Fruit fly (Drosophila melanogaster) whole organism, embryonic: ENCODE data around the gene CG42869.

Source experiments
- Ada2b ChIP-seq: fragments of 200-800 bp; sonication (Bioruptor generic); IDR thresholded peaks from 2 replicates; pipeline ENCODE4 v1.3.6; 2022; ENCODE audit warnings: missing biosample characterization, missing genetic modification characterization
- Bdp1 ChIP-seq: fragments of 200-800 bp; sonication (Bioruptor generic); optimal IDR thresholded peaks from 3 replicates; lab custom pipeline; 2016; ENCODE audit warnings: missing biosample characterization, missing genetic modification characterization
- CG10366 ChIP-seq: fragments of 200-800 bp; sonication (Bioruptor generic); IDR thresholded peaks from 2 replicates; pipeline ENCODE4 v1.3.6; 2022; ENCODE audit warnings: missing biosample characterization, missing genetic modification characterization
- CG11723 ChIP-seq: fragments of 200-800 bp; sonication (Bioruptor generic); optimal IDR thresholded peaks from 2 replicates; lab custom pipeline; 2017; ENCODE audit warnings: missing biosample characterization, mild to moderate bottlenecking, missing genetic modification characterization
- CG12744 ChIP-seq: fragments of 200-800 bp; sonication (Bioruptor generic); optimal IDR thresholded peaks from 2 replicates; lab custom pipeline; 2016; ENCODE audit warnings: missing biosample characterization, missing genetic modification characterization
- CG13424 ChIP-seq: fragments of 200-800 bp; sonication (Bioruptor generic); optimal IDR thresholded peaks from 2 replicates; lab custom pipeline; 2019; ENCODE audit warnings: missing biosample characterization, mild to moderate bottlenecking, missing genetic modification characterization, moderate library complexity
- CG14050 ChIP-seq: fragments of 200-800 bp; sonication (Bioruptor generic); IDR thresholded peaks from 3 replicates; pipeline ENCODE4 v1.3.6; 2022; ENCODE audit warnings: missing biosample characterization, missing genetic modification characterization
- CG1647 ChIP-seq: fragments of 200-800 bp; sonication (Bioruptor generic); optimal IDR thresholded peaks from 3 replicates; lab custom pipeline; 2016; ENCODE audit warnings: missing biosample characterization, missing genetic modification characterization
- CG17361 ChIP-seq: fragments of 200-800 bp; sonication (Bioruptor generic); IDR thresholded peaks from 3 replicates; pipeline ENCODE4 v1.3.6; 2022; ENCODE audit warnings: missing biosample characterization, missing genetic modification characterization
- CG1792 ChIP-seq: fragments of 200-800 bp; sonication (Bioruptor generic); optimal IDR thresholded peaks from 2 replicates; lab custom pipeline; 2016; ENCODE audit warnings: missing biosample characterization, missing genetic modification characterization
- CG18011 ChIP-seq: fragments of 200-800 bp; sonication (Bioruptor generic); optimal IDR thresholded peaks from 2 replicates; lab custom pipeline; 2017; ENCODE audit warnings: missing biosample characterization, missing genetic modification characterization, mild to moderate bottlenecking, moderate library complexity, missing genotype
- CG1832 ChIP-seq: fragments of 200-800 bp; sonication (Bioruptor generic); optimal IDR thresholded peaks from 2 replicates; lab custom pipeline; 2017; ENCODE audit warnings: missing biosample characterization, mild to moderate bottlenecking, missing genetic modification characterization, inconsistent platforms
- CG30020 ChIP-seq: fragments of 200-800 bp; optimal IDR thresholded peaks from 2 replicates; lab custom pipeline; 2019; ENCODE audit warnings: missing biosample characterization, mild to moderate bottlenecking, missing genetic modification characterization, moderate library complexity
- CG3065 ChIP-seq: fragments of 200-800 bp; sonication (Bioruptor generic); optimal IDR thresholded peaks from 2 replicates; lab custom pipeline; 2016; ENCODE audit warnings: missing biosample characterization, missing genetic modification characterization
- CG6175 ChIP-seq: fragments of 200-800 bp; sonication (Bioruptor generic); IDR thresholded peaks from 3 replicates; pipeline ENCODE4 v1.3.6; 2022; ENCODE audit warnings: missing biosample characterization, missing genetic modification characterization
- CG7372 ChIP-seq: fragments of 200-800 bp; sonication (Bioruptor generic); IDR thresholded peaks from 2 replicates; pipeline ENCODE4 v1.3.6; 2022; ENCODE audit warnings: missing biosample characterization, missing genetic modification characterization
- CG9876 ChIP-seq: fragments of 200-800 bp; sonication (Bioruptor generic); optimal IDR thresholded peaks from 2 replicates; lab custom pipeline; 2016; ENCODE audit warnings: missing biosample characterization, missing genetic modification characterization
- CHES-1-like ChIP-seq: fragments of 200-800 bp; sonication (Bioruptor generic); optimal IDR thresholded peaks from 2 replicates; lab custom pipeline; 2016; ENCODE audit warnings: missing biosample characterization, missing genetic modification characterization
- Drgx ChIP-seq: fragments of 200-800 bp; sonication (Bioruptor generic); IDR thresholded peaks from 2 replicates; pipeline ENCODE4 v1.3.6; 2022; ENCODE audit warnings: missing biosample characterization, missing genetic modification characterization
- E2f1 ChIP-seq: fragments of 200-800 bp; sonication (Bioruptor generic); IDR thresholded peaks from 2 replicates; pipeline ENCODE4 v1.3.6; 2022; ENCODE audit warnings: missing biosample characterization, missing genetic modification characterization
- E2f2 ChIP-seq: fragments of 200-800 bp; sonication (Bioruptor generic); IDR thresholded peaks from 2 replicates; pipeline ENCODE4 v1.3.6; 2022; ENCODE audit warnings: missing biosample characterization, missing genetic modification characterization
- HLHmδ ChIP-seq: fragments of 200-800 bp; sonication (Bioruptor generic); optimal IDR thresholded peaks from 2 replicates; lab custom pipeline; 2018; ENCODE audit warnings: missing biosample characterization, mild to moderate bottlenecking, missing genetic modification characterization, moderate library complexity
- Hand ChIP-seq: fragments of 200-800 bp; sonication (Bioruptor generic); optimal IDR thresholded peaks from 2 replicates; lab custom pipeline; 2017; ENCODE audit warnings: mild to moderate bottlenecking, missing biosample characterization, missing genetic modification reagents, missing genetic modification characterization
- NC2α ChIP-seq: fragments of 200-800 bp; sonication (Bioruptor generic); optimal IDR thresholded peaks from 2 replicates; lab custom pipeline; 2016; ENCODE audit warnings: missing biosample characterization, missing genetic modification characterization
- NfI ChIP-seq: fragments of 200-800 bp; sonication (Bioruptor generic); optimal IDR thresholded peaks from 3 replicates; lab custom pipeline; 2018; ENCODE audit warnings: missing biosample characterization, mild to moderate bottlenecking, missing genetic modification characterization, moderate library complexity
- Sox100B ChIP-seq: fragments of 200-800 bp; sonication (Bioruptor generic); optimal IDR thresholded peaks from 3 replicates; lab custom pipeline; 2018; ENCODE audit warnings: missing biosample characterization, mild to moderate bottlenecking, missing genetic modification characterization
- amos ChIP-seq: fragments of 200-800 bp; sonication (Bioruptor generic); IDR thresholded peaks from 2 replicates; pipeline ENCODE4 v1.3.6; 2022; ENCODE audit warnings: missing biosample characterization, missing genetic modification characterization; ENCODE audit not compliant: partially characterized antibody
- croc ChIP-seq: fragments of 200-800 bp; sonication (Bioruptor generic); conservative IDR thresholded peaks from 3 replicates; pipeline ENCODE4 v1.3.6; 2022; ENCODE audit warnings: missing biosample characterization, missing genetic modification characterization
- da ChIP-seq: fragments of 200-800 bp; sonication (Bioruptor generic); optimal IDR thresholded peaks from 2 replicates; lab custom pipeline; 2016; ENCODE audit warnings: missing biosample characterization, missing genetic modification characterization
- danr ChIP-seq: fragments of 200-800 bp; sonication (Bioruptor generic); IDR thresholded peaks from 2 replicates; pipeline ENCODE4 v1.3.6; 2022; ENCODE audit warnings: missing biosample characterization, missing genetic modification characterization
- dmrt11E ChIP-seq: fragments of 200-800 bp; sonication (Bioruptor generic); optimal IDR thresholded peaks from 3 replicates; lab custom pipeline; 2018; ENCODE audit warnings: missing biosample characterization, mild to moderate bottlenecking, missing genetic modification characterization, moderate library complexity
- dmrt99B ChIP-seq: fragments of 200-800 bp; sonication (Bioruptor generic); optimal IDR thresholded peaks from 2 replicates; lab custom pipeline; 2018; ENCODE audit warnings: missing biosample characterization, mild to moderate bottlenecking, missing genetic modification characterization, moderate library complexity
- esg ChIP-seq: fragments of 200-800 bp; sonication (Bioruptor generic); conservative IDR thresholded peaks from 2 replicates; pipeline ENCODE4 v1.3.6; 2022; ENCODE audit warnings: missing biosample characterization, missing genetic modification characterization
- ftz-f1 ChIP-seq: fragments of 200-800 bp; sonication (Bioruptor generic); optimal IDR thresholded peaks from 2 replicates; lab custom pipeline; 2016; ENCODE audit warnings: missing biosample characterization, missing genetic modification characterization
- gce ChIP-seq: fragments of 200-800 bp; sonication (Bioruptor generic); IDR thresholded peaks from 3 replicates; pipeline ENCODE4 v1.3.6; 2022; ENCODE audit warnings: missing biosample characterization, missing genetic modification characterization
- gcm ChIP-seq: fragments of 200-800 bp; sonication (Bioruptor generic); optimal IDR thresholded peaks from 2 replicates; lab custom pipeline; 2019; ENCODE audit warnings: missing biosample characterization, mild to moderate bottlenecking, missing genetic modification characterization, moderate library complexity
- gcm2 ChIP-seq: fragments of 200-800 bp; sonication (Bioruptor generic); optimal IDR thresholded peaks from 2 replicates; lab custom pipeline; 2016; ENCODE audit warnings: missing biosample characterization, missing genetic modification characterization
- gem ChIP-seq: fragments of 200-800 bp; sonication (Bioruptor generic); optimal IDR thresholded peaks from 2 replicates; lab custom pipeline; 2019; ENCODE audit warnings: missing biosample characterization, mild to moderate bottlenecking, missing genetic modification characterization, moderate library complexity
- gsb-n ChIP-seq: fragments of 200-800 bp; sonication (Bioruptor generic); optimal IDR thresholded peaks from 3 replicates; lab custom pipeline; 2018; ENCODE audit warnings: missing biosample characterization, mild to moderate bottlenecking, missing genetic modification characterization
- ham ChIP-seq: fragments of 200-800 bp; sonication (Bioruptor generic); IDR thresholded peaks from 2 replicates; pipeline ENCODE4 v1.3.6; 2022; ENCODE audit warnings: missing biosample characterization, missing genetic modification characterization
- ind ChIP-seq: fragments of 200-800 bp; sonication (Bioruptor generic); optimal IDR thresholded peaks from 3 replicates; lab custom pipeline; 2016; ENCODE audit warnings: missing biosample characterization, missing genetic modification characterization
- nerfin-2 ChIP-seq: fragments of 200-800 bp; sonication (Bioruptor generic); IDR thresholded peaks from 2 replicates; pipeline ENCODE4 v1.3.6; 2022; ENCODE audit warnings: missing biosample characterization, missing genetic modification characterization; ENCODE audit not compliant: partially characterized antibody
- p53 ChIP-seq: fragments of 200-800 bp; sonication (Bioruptor generic); optimal IDR thresholded peaks from 2 replicates; lab custom pipeline; 2016; ENCODE audit warnings: missing biosample characterization, missing genetic modification characterization
- pnt ChIP-seq: fragments of 200-800 bp; sonication (Bioruptor generic); optimal IDR thresholded peaks from 3 replicates; lab custom pipeline; 2016; ENCODE audit warnings: missing biosample characterization, missing genetic modification characterization
- pzg ChIP-seq: fragments of 200-800 bp; sonication (Bioruptor generic); optimal IDR thresholded peaks from 3 replicates; lab custom pipeline; 2018; ENCODE audit warnings: missing biosample characterization, mild to moderate bottlenecking, missing genetic modification characterization, moderate library complexity
- ro ChIP-seq: fragments of 200-800 bp; sonication (Bioruptor generic); IDR thresholded peaks from 2 replicates; pipeline ENCODE4 v1.3.6; 2022; ENCODE audit warnings: missing biosample characterization, missing genetic modification characterization
- salm ChIP-seq: fragments of 200-800 bp; sonication (Bioruptor generic); optimal IDR thresholded peaks from 2 replicates; lab custom pipeline; 2018; ENCODE audit warnings: missing biosample characterization, mild to moderate bottlenecking, missing genetic modification characterization
- stc ChIP-seq: fragments of 200-800 bp; sonication (Bioruptor generic); IDR thresholded peaks from 2 replicates; pipeline ENCODE4 v1.3.6; 2022; ENCODE audit warnings: missing biosample characterization, missing genetic modification characterization
- tll ChIP-seq, 2 experiments: fragments of 200-800 bp in 1 of 2; fragments of >200 bp in 1 of 2; sonication (Bioruptor generic) in 1 of 2; optimal IDR thresholded peaks; 2 replicates each; lab custom pipeline; 2017 to 2019; ENCODE audit warnings: missing biosample characterization in 2 of 2, missing genetic modification characterization in 2 of 2, mild to moderate bottlenecking in 1 of 2, moderate library complexity in 1 of 2
- tx ChIP-seq: fragments of 200-800 bp; sonication (Bioruptor generic); optimal IDR thresholded peaks from 2 replicates; lab custom pipeline; 2016; ENCODE audit warnings: missing biosample characterization, missing genetic modification characterization
- unpg ChIP-seq: fragments of 200-800 bp; sonication (Bioruptor generic); optimal IDR thresholded peaks from 3 replicates; lab custom pipeline; 2018; ENCODE audit warnings: missing biosample characterization, mild to moderate bottlenecking, missing genetic modification characterization, moderate library complexity
- yki ChIP-seq: fragments of >200 bp; optimal IDR thresholded peaks from 3 replicates; lab custom pipeline; 2018

Gene CG42869

dm6 chr3R:21719934-21720431 is 16.7 kb downstream of the CG42869 start (continued):
- no peak for TF ChIP-seq CG30020 (tag; lab: Kevin White, UChicago)
- TF ChIP-seq ham (GFP tag; lab: Robert Waterston, UW), result no peak
- TF ChIP-seq NC2α (GFP tag; lab: Kevin White, UChicago), result no peak
- TF ChIP-seq da (GFP tag; lab: Kevin White, UChicago), result no peak
- TF ChIP-seq stc (GFP tag; lab: Robert Waterston, UW), result no peak
- no peak for TF ChIP-seq gce
- TF ChIP-seq danr (GFP tag; lab: Robert Waterston, UW), result no peak
- no peak for TF ChIP-seq tll (GFP tag; optimal IDR thresholded peaks at IDR 0.05; lab: Kevin White, UChicago)
- TF ChIP-seq tx (GFP tag; lab: Kevin White, UChicago), result no peak
- no peak for TF ChIP-seq CG9876
- peak; percentile 79 for TF ChIP-seq Drgx
- TF ChIP-seq p53, result no peak
- no peak for TF ChIP-seq ro (GFP tag; lab: Robert Waterston, UW)
- peak; percentile 68; the same call in 2 of the 3 replicates for TF ChIP-seq CG17361 (GFP tag; lab: Robert Waterston, UW)
- peak; percentile 59 for TF ChIP-seq dmrt99B (tag; lab: Kevin White, UChicago)
- no peak for TF ChIP-seq HLHmδ (GFP tag; lab: Kevin White, UChicago)
- peak; percentile 52 for TF ChIP-seq CG12744
- TF ChIP-seq Ada2b, result 0 out of 2 replicates have a peak, but pooled peaks have one; percentile 31
- no peak for TF ChIP-seq CHES-1-like (GFP tag; lab: Kevin White, UChicago)
- no peak for TF ChIP-seq Hand (GFP tag; lab: Kevin White, UChicago)
- TF ChIP-seq gsb-n (tag; lab: Kevin White, UChicago), result no peak
- no peak for TF ChIP-seq croc (GFP tag; lab: Robert Waterston, UW)
- TF ChIP-seq salm (tag; lab: Kevin White, UChicago), result peak; percentile 31
- no peak for TF ChIP-seq amos
- TF ChIP-seq CG18011 (GFP tag; lab: Kevin White, UChicago), result peak; percentile 31
- no peak for TF ChIP-seq CG14050 (GFP tag; lab: Robert Waterston, UW)
- no peak for TF ChIP-seq Bdp1 (GFP tag; lab: Kevin White, UChicago)
- TF ChIP-seq CG13424 (tag; lab: Kevin White, UChicago), result peak; percentile 57
- 0 out of 2 replicates have a peak, but pooled peaks have one; percentile 10 for TF ChIP-seq E2f2 (GFP tag; lab: Robert Waterston, UW)
- no peak for TF ChIP-seq yki (lab: Kevin White, UChicago)
- TF ChIP-seq CG10366 (GFP tag; lab: Robert Waterston, UW), result peak; percentile 25; the same call in 1 of the 2 replicates
- no peak for TF ChIP-seq CG6175
- TF ChIP-seq ind (GFP tag; lab: Kevin White, UChicago), result peak; percentile 10
- TF ChIP-seq nerfin-2, result no peak
- TF ChIP-seq Sox100B (GFP tag; lab: Kevin White, UChicago), result peak; percentile 53
- TF ChIP-seq esg, result no peak
- TF ChIP-seq pnt, result no peak
- peak; percentile 38 for TF ChIP-seq gcm (GFP tag; lab: Kevin White, UChicago)
- no peak for TF ChIP-seq CG3065
- no peak for TF ChIP-seq ftz-f1
- TF ChIP-seq CG11723, result peak; percentile 12
- no peak for TF ChIP-seq CG7372 (GFP tag; lab: Robert Waterston, UW)
- TF ChIP-seq CG1832 (GFP tag; lab: Kevin White, UChicago), result no peak
- TF ChIP-seq CG1647 (GFP tag; lab: Kevin White, UChicago), result no peak
- peak; percentile 25 for TF ChIP-seq NfI (GFP tag; lab: Kevin White, UChicago)
- TF ChIP-seq dmrt11E, result no peak
- no peak for TF ChIP-seq gcm2
- TF ChIP-seq pzg (GFP tag; lab: Kevin White, UChicago), result no peak
- no peak for TF ChIP-seq CG1792 (GFP tag; lab: Kevin White, UChicago)
- TF ChIP-seq unpg, result peak; percentile 65
- peak; percentile 77 for TF ChIP-seq gem (tag; lab: Kevin White, UChicago)
- TF ChIP-seq E2f1 (GFP tag; lab: Robert Waterston, UW), result peak; percentile 21; the same call in 1 of the 2 replicates
